Worm (Caenorhabditis elegans) whole organism, dauer: ENCODE measurements around the gene rps-13.

ENCODE experiments used
- unc-62 ChIP-seq: sonication (generic microtip); optimal IDR thresholded peaks from 2 replicates; lab custom pipeline; 2017; ENCODE audit warnings: missing biosample characterization, missing genetic modification reagents, missing genetic modification characterization

Gene rps-13

DNA sequence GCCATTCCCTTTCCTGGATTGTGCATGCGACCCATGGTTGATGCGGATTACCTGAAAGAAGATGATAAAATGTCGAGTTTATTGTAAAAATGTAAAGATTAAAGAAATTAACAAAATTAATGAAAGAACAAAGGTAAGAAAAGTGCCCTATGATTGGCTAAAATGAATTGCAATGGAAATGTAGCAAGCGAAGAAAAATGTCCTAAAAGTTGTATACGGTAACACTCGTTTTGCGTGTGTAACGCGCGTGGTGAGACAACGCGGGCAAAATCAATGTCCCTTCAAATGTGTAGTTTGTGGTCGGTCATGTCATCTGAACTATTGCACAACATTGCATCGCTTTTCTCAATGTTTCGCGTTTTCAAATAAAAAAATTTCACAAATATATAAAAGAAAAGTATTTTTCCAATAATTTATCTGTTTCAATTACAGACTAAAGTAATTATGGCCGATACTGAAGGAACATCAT lies at the start of gene rps-13, which contains the start of gene nfx-1:
Gene rps-13, minus strand, starts transcription at position 51 of the 469 bp plus-strand sequence.
Gene nfx-1, plus strand, starts transcription at position 433 of the 469 bp plus-strand sequence.
- TF ChIP-seq unc-62 = no peak

DNA sequence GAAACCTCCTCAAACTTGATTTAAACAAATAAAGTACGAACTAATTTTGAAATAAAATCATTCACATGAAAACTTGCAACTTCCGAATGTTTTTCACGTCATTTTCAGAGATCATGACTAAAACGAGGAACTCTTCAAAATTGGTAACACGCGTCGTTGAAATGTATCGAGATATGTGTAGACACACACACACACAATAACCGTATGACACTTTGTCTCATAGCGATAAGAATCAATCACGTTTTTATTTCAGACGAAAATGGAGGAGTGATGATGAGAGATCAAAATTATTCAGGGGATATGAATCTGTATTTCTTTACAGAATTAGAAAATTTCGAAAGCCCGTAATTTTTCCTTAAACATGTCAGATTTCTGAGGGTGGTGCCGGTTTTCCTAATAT lies 47.9 kb upstream of the rps-13 start:
- no peak for TF ChIP-seq unc-62

DNA sequence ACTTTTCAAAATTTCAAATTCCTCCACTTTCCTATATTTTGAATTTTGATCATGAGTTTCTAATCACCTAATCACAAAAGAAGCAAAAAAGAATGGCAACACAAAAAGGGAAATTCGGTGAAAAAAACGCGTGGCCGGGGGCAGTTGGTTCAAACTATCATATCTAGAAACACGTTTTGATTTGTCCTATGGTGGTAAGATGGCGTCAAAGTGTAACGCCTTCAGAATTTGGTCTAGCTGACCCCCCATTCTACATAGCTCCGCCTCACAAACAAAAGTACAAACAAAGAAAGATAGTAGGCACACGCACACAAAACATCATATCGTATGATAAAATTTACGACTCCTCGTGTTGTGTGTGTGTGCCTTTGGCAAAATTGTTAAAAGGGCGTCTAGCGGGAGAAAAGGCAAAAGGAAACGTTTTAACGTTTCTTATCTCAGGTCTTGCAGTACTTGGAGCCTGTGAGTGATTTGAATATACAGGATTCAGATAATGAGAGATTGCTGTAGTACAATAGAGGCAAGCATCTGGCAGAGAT lies 47.2 kb upstream of the rps-13 start:
- no peak for TF ChIP-seq unc-62

DNA sequence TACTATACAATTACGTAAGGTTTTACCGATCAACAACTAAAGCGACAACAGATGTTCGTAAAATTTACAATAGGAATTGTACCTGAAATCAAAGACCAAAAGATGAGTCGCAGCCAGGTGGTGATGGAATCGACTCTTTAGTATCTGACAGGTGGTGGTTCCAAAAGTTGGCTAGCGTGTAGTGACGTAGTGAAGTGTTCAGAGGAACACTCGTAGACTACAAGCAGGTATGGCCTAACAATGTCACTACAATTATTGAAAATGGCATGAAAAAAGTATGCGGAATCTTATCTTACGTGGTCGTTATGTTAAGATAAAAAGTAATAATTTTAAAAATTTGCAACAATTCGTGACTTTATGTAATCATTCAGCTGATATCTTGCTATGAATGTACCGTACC lies 46.7 kb upstream of the rps-13 start:
- no peak for TF ChIP-seq unc-62

- no peak for TF ChIP-seq unc-62
Observed at ce11 chrIII:6420995-6421404, 46.2 kb upstream of the rps-13 start.

DNA sequence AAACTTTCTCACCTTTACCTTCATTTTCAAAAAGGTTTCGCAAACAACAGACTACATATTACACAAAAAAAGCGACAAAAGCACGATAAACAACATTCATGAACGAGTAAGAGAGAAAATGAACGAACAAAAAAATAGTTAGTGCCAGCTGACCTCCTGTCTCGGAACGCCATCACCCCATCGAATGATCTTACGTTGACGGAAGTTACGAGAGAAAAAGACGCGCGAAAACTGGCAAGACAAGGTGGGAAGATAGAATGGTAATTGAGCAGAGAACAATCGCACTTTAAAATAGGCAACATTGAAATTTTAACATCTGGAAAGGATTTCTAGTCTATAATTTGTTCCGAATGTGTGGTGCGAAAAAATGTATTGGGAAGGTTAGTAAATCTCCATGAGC lies 45.4 kb upstream of the rps-13 start:
- no peak for TF ChIP-seq unc-62

- TF ChIP-seq unc-62 = no peak
Observed at ce11 chrIII:6419409-6419944, 44.7 kb upstream of the rps-13 start, which contains the start of gene atgl-1. atgl-1 (minus strand) TSS chrIII:6419459.

ce11 chrIII:6418254-6418653 lies 43.5 kb upstream of the rps-13 start:
- no peak for TF ChIP-seq unc-62

DNA sequence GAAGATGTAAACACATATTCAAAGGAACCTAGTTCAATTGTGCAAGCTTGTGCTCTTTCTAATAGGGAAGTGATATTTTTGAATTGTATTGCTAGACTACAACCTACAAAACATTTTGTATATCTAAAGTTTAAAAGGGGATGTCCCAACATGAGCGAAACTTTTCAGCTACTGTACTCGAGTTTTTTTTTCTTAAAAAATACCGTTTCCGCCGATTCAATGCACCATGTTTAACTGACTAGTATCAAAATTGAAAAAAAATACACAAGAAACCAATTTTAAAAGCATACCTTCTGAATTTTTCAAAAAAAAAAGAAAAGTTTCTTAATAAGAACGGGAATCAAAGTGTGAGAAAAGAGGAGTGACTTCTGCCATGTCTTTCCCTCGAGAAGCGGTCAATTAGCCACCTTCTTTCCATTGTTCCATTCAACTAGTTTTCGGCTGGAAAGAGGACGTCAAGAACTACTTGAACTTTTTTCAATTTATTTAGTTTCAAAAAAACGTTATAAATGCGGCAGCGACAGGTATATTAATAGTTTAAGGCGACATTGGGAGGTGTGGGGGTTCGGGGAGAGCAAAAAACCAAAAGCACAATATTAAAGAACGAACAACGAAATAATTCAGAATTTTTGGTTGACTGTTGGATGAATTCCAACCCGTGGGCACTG lies 40.6 kb upstream of the rps-13 start, which contains the start of gene nas-4:
Gene nas-4, minus strand, starts transcription at position 351 of the 668 bp plus-strand sequence.
- no peak for TF ChIP-seq unc-62

DNA sequence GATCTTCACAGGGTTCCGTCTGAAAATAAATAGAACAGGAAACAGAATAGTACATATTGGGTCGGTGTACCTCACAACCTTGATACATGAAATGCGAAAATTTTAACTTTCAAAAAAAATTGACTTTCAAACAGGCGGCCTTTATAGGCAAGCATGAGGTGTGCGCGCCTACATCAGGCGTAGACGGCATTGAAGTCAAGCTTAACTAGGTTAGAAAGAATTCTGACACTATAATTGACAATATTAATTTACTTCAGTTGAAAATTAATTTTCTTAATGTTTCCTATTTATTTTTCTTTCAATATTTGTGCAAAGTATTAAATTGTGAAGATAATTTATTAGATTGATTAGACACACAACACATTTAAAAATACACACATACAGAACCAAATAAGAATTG lies 37.1 kb upstream of the rps-13 start, which contains the start of gene C05D11.5:
Gene C05D11.5, minus strand, starts transcription at position 101 of the 400 bp plus-strand sequence.
- TF ChIP-seq unc-62 = no peak

ce11 chrIII:6411430-6411829 lies 36.6 kb upstream of the rps-13 start:
- no peak for TF ChIP-seq unc-62

- TF ChIP-seq unc-62 = no peak
Observed at ce11 chrIII:6406829-6407228, 32.0 kb upstream of the rps-13 start, which contains the start of gene let-756. let-756 (plus strand) TSS chrIII:6407129.

- no peak for TF ChIP-seq unc-62
Observed at ce11 chrIII:6405121-6405520, 30.3 kb upstream of the rps-13 start.

- no peak for TF ChIP-seq unc-62
Observed at ce11 chrIII:6402810-6403209, 28.0 kb upstream of the rps-13 start.

- no peak for TF ChIP-seq unc-62
Observed at ce11 chrIII:6402346-6402745, 27.5 kb upstream of the rps-13 start.

DNA sequence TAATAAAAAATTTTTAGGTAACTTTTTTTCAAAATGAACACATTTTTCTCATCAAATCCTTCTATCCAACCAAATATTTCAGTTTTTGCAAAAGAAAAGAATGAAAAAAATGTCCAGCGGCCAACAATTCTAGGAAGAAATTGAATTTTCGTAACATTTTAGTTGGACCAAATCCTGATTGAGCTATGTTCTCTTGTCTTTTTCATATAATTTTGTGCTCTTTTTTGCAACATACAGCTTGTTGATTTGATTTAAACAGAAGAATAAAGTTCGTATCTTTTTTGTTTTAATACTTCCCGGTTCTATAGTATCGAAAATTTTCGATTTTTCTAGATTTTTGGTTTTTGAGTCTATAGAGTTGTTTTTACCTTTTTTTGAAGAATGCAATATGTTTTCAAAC lies 24.6 kb upstream of the rps-13 start:
- no peak for TF ChIP-seq unc-62

DNA sequence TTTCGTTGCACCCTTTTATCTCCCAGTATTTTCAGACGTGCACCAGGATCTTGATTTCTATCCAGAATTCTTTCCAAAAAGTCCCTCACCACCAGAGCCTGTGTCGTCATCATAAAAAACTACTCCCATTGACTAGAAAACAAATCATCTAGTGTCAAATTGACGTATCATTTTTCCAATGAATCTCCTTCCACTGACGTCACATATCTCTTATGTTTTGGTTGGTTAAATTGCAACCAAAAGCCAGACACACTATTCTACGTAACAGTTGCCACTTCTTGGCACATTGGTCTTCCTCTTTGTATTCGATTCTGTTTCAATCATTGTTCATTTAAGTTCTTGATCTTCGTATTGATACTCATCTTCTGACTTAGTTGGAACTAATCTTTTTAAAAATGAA lies 23.3 kb upstream of the rps-13 start:
- TF ChIP-seq unc-62 = no peak

DNA sequence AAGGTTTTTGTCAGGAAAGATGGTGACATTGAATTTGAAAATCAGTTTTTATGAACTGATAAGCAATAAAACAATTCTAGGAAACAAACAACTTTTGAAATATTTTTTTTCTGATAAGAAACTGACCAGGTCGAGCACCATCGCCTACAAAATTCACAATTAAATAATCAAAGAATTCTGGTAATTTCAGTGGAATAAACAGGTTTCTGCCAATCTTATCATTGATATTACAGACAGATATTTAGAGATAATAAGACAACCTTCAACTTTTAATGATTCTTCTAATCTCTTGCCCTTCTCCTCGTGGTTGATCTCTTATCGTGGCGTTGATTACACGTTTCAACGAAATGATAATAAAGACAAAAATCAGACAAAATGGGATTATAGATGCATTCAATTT lies 21.6 kb upstream of the rps-13 start:
- no peak for TF ChIP-seq unc-62
